Fruit fly (Drosophila melanogaster): ENCODE measurements around the gene InR.
A peak's percentile ranks its signal among the peaks of the same experiment; 100 is the strongest.

InR gene

dm6 chr3R:21641517-21642137, 22.5 kb upstream of the InR start (continued):
- TF ChIP-seq net (GFP tag; optimal IDR thresholded peaks at IDR 0.05) (peak; percentile 87), CG7368 (GFP tag; optimal IDR thresholded peaks at IDR 0.05) (peak; percentile 79), fd59A (GFP tag; optimal IDR thresholded peaks at IDR 0.05) (peak; percentile 89), CG34406 (GFP tag; optimal IDR thresholded peaks at IDR 0.05) (peak; percentile 90), CG11294 (GFP tag; IDR thresholded peaks at IDR 0.05) (no peak), ss (GFP tag; optimal IDR thresholded peaks at IDR 0.05) (peak; percentile 92 to 94), CG11902 (GFP tag; optimal IDR thresholded peaks at IDR 0.05) (peak; percentile 79), topi (GFP tag; optimal IDR thresholded peaks at IDR 0.05) (peak; percentile 92), CG4318 (GFP tag; optimal IDR thresholded peaks at IDR 0.05) (peak; percentile 43), Gug (GFP tag; IDR thresholded peaks at IDR 0.05) (peak; percentile 58), cyc (GFP tag; optimal IDR thresholded peaks at IDR 0.05) (peak; percentile 85), dac (GFP tag; optimal IDR thresholded peaks at IDR 0.05) (no peak), Smox (GFP tag; optimal IDR thresholded peaks at IDR 0.05) (peak; percentile 84), achi (GFP tag; optimal IDR thresholded peaks at IDR 0.05) (peak; percentile 91), CG1621 (tag; optimal IDR thresholded peaks at IDR 0.05) (peak; percentile 73), fd85E (GFP tag; optimal IDR thresholded peaks at IDR 0.05) (peak; percentile 54), CG16779 (tag; optimal IDR thresholded peaks at IDR 0.05) (peak; percentile 81), Met (GFP tag; optimal IDR thresholded peaks at IDR 0.05) (peak; percentile 91), vri (GFP tag; optimal IDR thresholded peaks at IDR 0.05) (peak; percentile 73), lz (GFP tag; optimal IDR thresholded peaks at IDR 0.05) (peak; percentile 88), Blimp-1 (GFP tag; optimal IDR thresholded peaks at IDR 0.05) (peak; percentile 67), CG6276 (GFP tag; optimal IDR thresholded peaks at IDR 0.05) (peak; percentile 56), Ets96B (tag; optimal IDR thresholded peaks at IDR 0.05) (peak; percentile 92), CG32006 (GFP tag; optimal IDR thresholded peaks at IDR 0.05) (peak; percentile 78), CG10669 (GFP tag; optimal IDR thresholded peaks at IDR 0.05) (peak; percentile 89), CG8632 (GFP tag; optimal IDR thresholded peaks at IDR 0.05) (peak; percentile 86), CG31627 (GFP tag; optimal IDR thresholded peaks at IDR 0.05) (peak; percentile 84), spab (GFP tag; optimal IDR thresholded peaks at IDR 0.05) (peak; percentile 91), Eip93F (GFP tag; optimal IDR thresholded peaks at IDR 0.05) (peak; percentile 40), Eip78C (GFP tag) (peak; percentile 99), CG10631 (GFP tag; optimal IDR thresholded peaks at IDR 0.05) (peak; percentile 89), CG3032 (tag; optimal IDR thresholded peaks at IDR 0.05) (peak; percentile 94), CG8119 (GFP tag; IDR thresholded peaks at IDR 0.05) (peak; percentile 84), Hr38 (GFP tag; optimal IDR thresholded peaks at IDR 0.05) (no peak)

DNA sequence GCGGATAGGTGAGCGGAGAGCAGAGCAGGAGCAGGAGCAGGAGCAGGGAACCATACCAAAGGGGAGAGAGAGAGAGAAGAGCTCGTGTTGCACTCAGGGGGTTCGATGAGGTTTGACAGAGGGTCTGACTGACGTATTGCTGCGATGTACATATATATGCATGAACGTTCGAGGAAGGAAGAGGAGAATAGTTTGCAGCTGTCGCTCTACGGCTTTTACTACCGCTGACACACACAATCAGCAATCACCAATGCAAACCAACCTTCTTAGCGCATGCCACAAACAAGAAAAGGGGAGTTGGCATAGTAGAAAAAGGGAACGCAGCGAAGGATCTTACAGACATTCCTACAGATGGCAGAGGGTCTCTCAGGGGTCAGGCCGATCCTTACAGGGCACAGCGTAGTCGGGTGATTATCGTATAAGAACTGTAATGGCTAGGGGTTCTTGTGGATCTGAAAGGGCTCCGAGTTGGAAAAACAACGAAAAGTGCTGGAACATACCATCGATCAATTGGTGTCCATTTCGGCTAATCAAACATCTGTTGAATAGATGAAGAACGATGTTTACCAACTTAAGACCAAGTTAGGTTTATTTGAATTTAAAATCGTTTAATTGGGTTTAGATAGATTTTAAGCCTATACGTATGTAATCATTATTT, 21.3 kb upstream of the InR start:
- TF ChIP-seq CG1621 (tag; optimal IDR thresholded peaks at IDR 0.05) (peak; percentile 7), dsx (GFP tag; optimal IDR thresholded peaks at IDR 0.05; ENCODE audit: poor library complexity, severe bottlenecking) (no peak)

DNA sequence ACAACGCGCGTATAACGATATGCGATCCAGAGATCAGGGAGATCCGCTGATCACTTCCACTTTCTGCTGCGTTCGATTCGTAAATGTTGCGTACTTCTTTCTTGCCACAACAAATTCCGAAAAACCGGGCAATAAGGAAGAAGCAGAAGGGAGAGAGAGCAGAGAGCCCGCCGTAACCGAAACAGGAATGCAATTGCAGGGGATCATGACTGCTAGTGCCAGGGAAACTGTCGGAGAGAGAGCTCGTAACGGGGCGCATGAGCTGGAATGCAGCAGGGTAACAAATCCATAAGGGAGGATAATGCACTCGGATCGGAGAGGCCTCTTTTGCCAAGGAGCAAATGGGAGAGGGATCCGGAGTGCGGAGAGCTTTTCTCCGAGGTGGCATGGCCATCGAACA, 19.3 kb upstream of the InR start:
- TF ChIP-seq Met (GFP tag; optimal IDR thresholded peaks at IDR 0.05) (peak; percentile 0), salr (GFP tag; optimal IDR thresholded peaks at IDR 0.05) (no peak), Blimp-1 (GFP tag; optimal IDR thresholded peaks at IDR 0.05) (peak; percentile 66), ss (GFP tag; optimal IDR thresholded peaks at IDR 0.05) (peak; percentile 8 to 10), CG1621 (tag; optimal IDR thresholded peaks at IDR 0.05) (peak; percentile 64), dsx (GFP tag; optimal IDR thresholded peaks at IDR 0.05; ENCODE audit: poor library complexity, severe bottlenecking) (peak; percentile 62), Hr4 (GFP tag; optimal IDR thresholded peaks at IDR 0.05) (no peak)

All from whole organism, prepupa.